Fruit fly (Drosophila melanogaster): ENCODE results near the gene RpS15Aa.

The RpS15Aa gene

DNA sequence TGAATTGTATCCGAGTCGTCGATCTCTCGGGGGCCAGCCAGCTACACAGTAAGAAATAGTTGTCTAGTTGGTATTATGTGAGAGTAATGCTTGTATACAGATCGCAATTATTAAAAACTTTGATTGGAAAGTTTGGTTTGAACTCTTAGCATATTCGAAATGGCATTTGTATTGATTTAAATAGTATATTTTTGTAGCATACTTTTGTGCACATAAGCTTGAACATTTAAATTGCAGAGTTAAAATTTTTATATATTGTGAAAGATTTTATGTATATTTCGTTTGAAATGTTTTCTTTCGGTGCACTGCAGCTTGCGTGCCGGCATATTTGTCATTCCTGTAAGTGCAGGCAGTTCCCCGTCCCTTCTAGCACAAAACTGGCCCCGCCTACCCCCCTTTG is 25.3 kb downstream of the RpS15Aa start:
- TF ChIP-seq Myc (optimal IDR thresholded peaks at IDR 0.05) (no peak), h (optimal IDR thresholded peaks at IDR 0.05) (no peak), Sin3A (optimal IDR thresholded peaks at IDR 0.05) (no peak), psq (optimal IDR thresholded peaks at IDR 0.05) (no peak), insv (optimal IDR thresholded peaks at IDR 0.05) (no peak), ttk (optimal IDR thresholded peaks at IDR 0.05) (no peak)

DNA sequence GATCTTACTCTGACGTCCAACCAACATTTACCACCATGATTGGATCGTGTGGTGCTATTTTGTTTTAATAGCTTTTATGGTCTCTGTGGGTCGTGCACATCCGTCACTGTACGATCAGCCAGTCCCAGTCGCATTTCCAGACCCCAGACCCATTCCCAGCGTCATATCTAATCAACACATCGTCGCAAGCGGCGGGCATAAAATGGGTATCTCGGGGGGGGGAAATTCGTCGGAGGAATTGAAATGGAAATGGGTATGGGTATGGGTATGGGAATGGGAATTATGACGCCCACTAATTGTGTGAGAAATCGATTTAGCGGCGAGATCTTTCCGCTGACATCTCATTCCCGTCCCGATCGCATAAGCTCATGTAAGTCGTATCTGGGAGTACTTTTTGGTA is 26.7 kb downstream of the RpS15Aa start:
- TF ChIP-seq h (optimal IDR thresholded peaks at IDR 0.05) (no peak), psq (optimal IDR thresholded peaks at IDR 0.05) (no peak)

- TF ChIP-seq insv (optimal IDR thresholded peaks at IDR 0.05) (no peak), Sin3A (optimal IDR thresholded peaks at IDR 0.05) (no peak), h (optimal IDR thresholded peaks at IDR 0.05) (no peak), Myc (optimal IDR thresholded peaks at IDR 0.05) (no peak), psq (optimal IDR thresholded peaks at IDR 0.05) (no peak), ttk (optimal IDR thresholded peaks at IDR 0.05) (no peak)
Measured at dm6 chrX:13307189-13307588, 30.3 kb downstream of the RpS15Aa start.

dm6 chrX:13305323-13305722 is 32.2 kb downstream of the RpS15Aa start:
- TF ChIP-seq insv (optimal IDR thresholded peaks at IDR 0.05), result no peak
- TF ChIP-seq ttk (optimal IDR thresholded peaks at IDR 0.05), result no peak
- TF ChIP-seq Sin3A (optimal IDR thresholded peaks at IDR 0.05), result no peak
- no peak for TF ChIP-seq h (optimal IDR thresholded peaks at IDR 0.05)
- TF ChIP-seq Myc (optimal IDR thresholded peaks at IDR 0.05), result no peak
- no peak for TF ChIP-seq psq (optimal IDR thresholded peaks at IDR 0.05)

DNA sequence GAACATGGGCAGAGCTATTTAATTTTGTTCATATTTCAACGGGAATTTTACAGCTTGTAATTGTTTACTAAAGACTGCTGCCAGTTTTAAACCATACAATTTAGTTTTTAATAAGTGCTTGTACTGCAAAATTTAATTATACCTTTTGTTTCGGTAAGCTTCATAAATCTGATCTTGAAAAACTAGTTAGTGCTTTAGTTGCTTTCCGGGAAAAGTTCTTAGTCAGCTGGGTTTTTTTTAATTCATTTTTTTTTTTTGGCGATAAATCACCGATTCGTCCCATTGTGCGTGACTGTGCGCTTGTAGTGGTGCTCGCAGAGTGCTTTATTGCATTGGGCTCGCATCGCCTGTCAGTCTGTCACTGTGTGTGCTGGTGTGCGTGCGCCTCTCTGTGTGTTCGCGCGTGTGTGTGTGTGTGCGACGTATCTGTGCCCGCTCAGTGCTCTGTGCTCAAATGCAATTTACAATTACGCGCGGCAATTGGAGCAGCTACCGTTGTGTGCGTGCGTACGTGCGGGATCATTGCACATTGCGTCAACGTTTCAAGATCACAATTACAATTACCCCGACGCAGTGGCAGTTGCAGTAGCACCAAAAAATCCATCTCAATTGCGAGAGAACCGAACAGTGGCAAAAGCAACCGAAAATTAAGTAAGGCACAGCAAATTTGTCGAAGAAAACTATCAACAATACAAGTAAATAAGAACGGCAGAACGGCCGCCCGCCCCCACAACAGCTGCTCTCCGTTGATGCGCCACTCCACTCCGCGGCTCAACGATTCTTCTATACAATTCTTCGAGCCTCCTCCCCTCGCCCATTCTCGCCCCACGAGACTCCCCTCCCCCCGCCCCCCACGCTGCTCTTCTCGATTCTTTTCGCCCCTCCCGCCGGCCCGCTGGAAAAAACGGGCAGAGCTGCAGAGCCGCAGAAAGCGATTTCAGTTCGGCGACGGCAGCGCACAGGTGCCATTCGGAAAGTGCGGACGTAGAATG is 33.6 kb downstream of the RpS15Aa start:
- TF ChIP-seq insv (optimal IDR thresholded peaks at IDR 0.05) (no peak), psq (optimal IDR thresholded peaks at IDR 0.05) (no peak), ttk (optimal IDR thresholded peaks at IDR 0.05) (no peak), Myc (optimal IDR thresholded peaks at IDR 0.05) (no peak), Sin3A (optimal IDR thresholded peaks at IDR 0.05) (no peak), h (optimal IDR thresholded peaks at IDR 0.05) (no peak)

DNA sequence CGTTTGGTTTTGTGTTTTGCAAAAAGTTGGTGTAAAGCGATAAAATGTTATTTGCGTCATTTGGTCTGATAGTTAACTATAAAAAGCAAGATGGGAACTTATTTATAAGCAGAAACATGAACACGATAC is 34.1 kb downstream of the RpS15Aa start, which contains the start of gene IP3K2:
IP3K2 (plus strand) TSS at position 107 of the 129 bp plus-strand sequence.
- no peak for TF ChIP-seq Myc (optimal IDR thresholded peaks at IDR 0.05)
- no peak for TF ChIP-seq h (optimal IDR thresholded peaks at IDR 0.05)
- no peak for TF ChIP-seq Sin3A (optimal IDR thresholded peaks at IDR 0.05)
- no peak for TF ChIP-seq insv (optimal IDR thresholded peaks at IDR 0.05)
- no peak for TF ChIP-seq psq (optimal IDR thresholded peaks at IDR 0.05)
- TF ChIP-seq ttk (optimal IDR thresholded peaks at IDR 0.05), result no peak

- TF ChIP-seq psq (optimal IDR thresholded peaks at IDR 0.05), result no peak
- TF ChIP-seq Myc (optimal IDR thresholded peaks at IDR 0.05), result no peak
- TF ChIP-seq Sin3A (optimal IDR thresholded peaks at IDR 0.05), result no peak
- no peak for TF ChIP-seq insv (optimal IDR thresholded peaks at IDR 0.05)
- TF ChIP-seq h (optimal IDR thresholded peaks at IDR 0.05), result no peak
- TF ChIP-seq ttk (optimal IDR thresholded peaks at IDR 0.05), result no peak
Measured at dm6 chrX:13302615-13303526, 34.6 kb downstream of the RpS15Aa start.

dm6 chrX:13302315-13302614 is 35.2 kb downstream of the RpS15Aa start, which contains the start of gene CG1764:
Gene CG1764, minus strand, starts transcription at chrX:13302415.
- TF ChIP-seq psq (optimal IDR thresholded peaks at IDR 0.05), result no peak
- no peak for TF ChIP-seq ttk (optimal IDR thresholded peaks at IDR 0.05)
- TF ChIP-seq Sin3A (optimal IDR thresholded peaks at IDR 0.05), result no peak
- no peak for TF ChIP-seq Myc (optimal IDR thresholded peaks at IDR 0.05)
- TF ChIP-seq h (optimal IDR thresholded peaks at IDR 0.05), result no peak
- TF ChIP-seq insv (optimal IDR thresholded peaks at IDR 0.05), result no peak

- TF ChIP-seq insv (optimal IDR thresholded peaks at IDR 0.05) (no peak), h (optimal IDR thresholded peaks at IDR 0.05) (no peak), Sin3A (optimal IDR thresholded peaks at IDR 0.05) (no peak), ttk (optimal IDR thresholded peaks at IDR 0.05) (no peak), psq (optimal IDR thresholded peaks at IDR 0.05) (no peak), Myc (optimal IDR thresholded peaks at IDR 0.05) (no peak)
Measured at dm6 chrX:13300835-13301502, 36.5 kb downstream of the RpS15Aa start.

DNA sequence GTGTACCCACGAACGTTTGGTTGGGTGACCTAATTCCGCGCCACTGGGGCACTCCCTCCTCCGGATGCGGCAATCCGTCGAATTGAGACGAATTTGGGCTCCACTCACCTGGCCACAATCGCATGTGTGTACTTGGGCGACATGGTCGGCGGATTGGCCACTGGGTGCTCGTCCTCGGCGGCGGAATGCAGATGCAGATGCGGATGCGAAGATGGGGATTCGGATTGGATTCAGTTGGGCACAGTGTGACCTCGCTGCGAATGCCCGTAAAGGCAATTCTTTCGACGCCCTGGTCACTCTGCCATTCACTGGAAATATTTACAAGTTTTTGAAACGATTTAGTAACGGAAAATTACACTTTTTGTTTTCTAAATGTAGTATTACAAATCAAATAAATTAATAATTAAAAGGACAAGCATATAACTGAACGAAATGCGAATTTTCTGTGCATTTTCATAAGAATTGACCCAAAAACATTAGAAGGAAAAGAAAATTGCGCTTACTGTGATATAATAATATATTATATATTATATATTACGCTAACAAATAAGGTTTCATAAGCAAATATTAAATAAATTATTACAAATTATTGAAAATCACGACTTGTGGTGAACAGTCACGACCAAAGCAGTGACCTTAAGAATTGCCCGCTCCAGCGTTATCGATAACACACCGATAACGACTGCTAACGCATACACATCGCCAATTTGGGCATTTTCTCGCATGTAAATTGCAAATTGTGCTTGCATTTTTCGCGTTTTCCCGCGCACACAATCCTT is 40.9 kb downstream of the RpS15Aa start, which contains the start of gene CG1622:
CG1622 (plus strand) TSS at position 678 of the 779 bp plus-strand sequence.
- TF ChIP-seq ttk (optimal IDR thresholded peaks at IDR 0.05), result no peak
- TF ChIP-seq psq (optimal IDR thresholded peaks at IDR 0.05), result no peak
- no peak for TF ChIP-seq Sin3A (optimal IDR thresholded peaks at IDR 0.05)
- no peak for TF ChIP-seq insv (optimal IDR thresholded peaks at IDR 0.05)
- TF ChIP-seq Myc (optimal IDR thresholded peaks at IDR 0.05), result no peak
- no peak for TF ChIP-seq h (optimal IDR thresholded peaks at IDR 0.05)

DNA sequence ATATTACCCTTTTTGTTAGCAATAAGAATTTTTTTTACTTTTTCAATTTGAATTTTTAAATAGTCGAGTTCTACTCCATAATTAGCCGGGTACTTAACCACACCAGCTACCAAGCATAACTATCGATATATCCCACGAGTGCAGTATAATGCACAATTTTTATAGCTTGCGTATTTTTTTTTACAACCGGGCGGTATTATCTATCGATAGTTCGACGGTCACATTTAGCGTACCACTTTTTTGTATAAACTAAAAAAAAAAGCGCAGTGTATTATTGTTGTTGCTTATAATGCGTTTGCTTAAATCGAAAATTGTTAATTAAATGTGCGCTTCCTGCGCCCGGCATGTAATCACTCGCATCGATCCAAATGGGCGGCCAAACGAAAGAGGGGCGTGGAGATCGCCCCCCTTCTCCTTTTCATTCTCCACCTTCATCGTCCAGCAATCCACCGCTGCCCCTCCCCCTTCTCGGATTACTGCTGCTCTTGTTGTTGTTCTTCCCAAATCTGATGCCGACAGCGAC is 49.6 kb downstream of the RpS15Aa start, which contains the start of gene Remo:
Remo (plus strand) TSS at position 198 of the 523 bp plus-strand sequence.
- TF ChIP-seq ttk (optimal IDR thresholded peaks at IDR 0.05), result no peak

Measured in Kc167 (cell line).